Fruit fly (Drosophila melanogaster) whole organism, embryonic: ENCODE measurements around the gene Acp65Aa.

Experiments used
- ATbp ChIP-seq: fragments of 200-800 bp; sonication (Bioruptor generic); optimal IDR thresholded peaks from 2 replicates; lab custom pipeline; 2017; ENCODE audit warnings: missing biosample characterization, mild to moderate bottlenecking, missing genetic modification characterization, missing genetic modification reagents
- Blimp-1 ChIP-seq: fragments of 200-800 bp; sonication (Bioruptor generic); optimal IDR thresholded peaks from 3 replicates; lab custom pipeline; 2018; ENCODE audit warnings: missing biosample characterization, missing genetic modification characterization, mild to moderate bottlenecking, moderate library complexity, missing genetic modification reagents
- CG12769 ChIP-seq: fragments of 200-800 bp; sonication (Bioruptor generic); optimal IDR thresholded peaks from 2 replicates; lab custom pipeline; 2019; ENCODE audit warnings: missing biosample characterization, mild to moderate bottlenecking, missing genetic modification characterization, moderate library complexity
- CG13894 ChIP-seq: fragments of 200-800 bp; sonication (Bioruptor generic); optimal IDR thresholded peaks from 3 replicates; lab custom pipeline; 2018; ENCODE audit warnings: missing biosample characterization, mild to moderate bottlenecking, missing genetic modification characterization, moderate library complexity
- CG15073 ChIP-seq: fragments of 200-800 bp; sonication (Bioruptor generic); optimal IDR thresholded peaks from 2 replicates; lab custom pipeline; 2016; ENCODE audit warnings: missing biosample characterization, missing genetic modification characterization
- CG15269 ChIP-seq: fragments of 200-800 bp; sonication (Bioruptor generic); optimal IDR thresholded peaks from 2 replicates; lab custom pipeline; 2018; ENCODE audit warnings: missing biosample characterization, mild to moderate bottlenecking, missing genetic modification characterization, moderate library complexity
- CG16815 ChIP-seq: fragments of 200-800 bp; sonication (Bioruptor generic); optimal IDR thresholded peaks from 3 replicates; lab custom pipeline; 2017; ENCODE audit warnings: missing biosample characterization, mild to moderate bottlenecking, missing genetic modification characterization
- CG17186 ChIP-seq: fragments of 200-800 bp; sonication (Bioruptor generic); optimal IDR thresholded peaks from 3 replicates; lab custom pipeline; 2017; ENCODE audit warnings: missing biosample characterization, missing genetic modification reagents, missing genetic modification characterization
- CG2129 ChIP-seq: fragments of 200-800 bp; sonication (Bioruptor generic); IDR thresholded peaks from 2 replicates; pipeline ENCODE4 v1.3.6; 2022; ENCODE audit warnings: missing biosample characterization, missing genetic modification characterization; ENCODE audit not compliant: partially characterized antibody
- CG4404 ChIP-seq: fragments of 200-800 bp; sonication (Bioruptor generic); IDR thresholded peaks from 2 replicates; pipeline ENCODE4 v1.3.6; 2022; ENCODE audit warnings: missing biosample characterization, missing genetic modification characterization
- CG6272 ChIP-seq: fragments of 200-800 bp; sonication (Bioruptor generic); IDR thresholded peaks from 2 replicates; pipeline ENCODE4 v1.3.6; 2022; ENCODE audit warnings: missing biosample characterization, missing genetic modification characterization
- CG7928 ChIP-seq: fragments of 200-800 bp; sonication (Bioruptor generic); optimal IDR thresholded peaks from 2 replicates; lab custom pipeline; 2017; ENCODE audit warnings: missing biosample characterization, mild to moderate bottlenecking, missing genetic modification characterization
- CG8359 ChIP-seq: fragments of 200-800 bp; sonication (Bioruptor generic); optimal IDR thresholded peaks from 2 replicates; lab custom pipeline; 2017; ENCODE audit warnings: missing biosample characterization, mild to moderate bottlenecking, missing genetic modification characterization, borderline replicate concordance
- CG9876 ChIP-seq: fragments of 200-800 bp; sonication (Bioruptor generic); optimal IDR thresholded peaks from 2 replicates; lab custom pipeline; 2016; ENCODE audit warnings: missing biosample characterization, missing genetic modification characterization
- D ChIP-seq, 2 experiments: fragments of 200-800 bp in 1 of 2; fragments of >200 bp in 1 of 2; sonication (Bioruptor generic) in 1 of 2; optimal IDR thresholded peaks; 2 replicates in 1 of 2; 3 replicates in 1 of 2; lab custom pipeline; 2017; ENCODE audit warnings: mild to moderate bottlenecking in 1 of 2, missing biosample characterization in 1 of 2, missing genetic modification characterization in 1 of 2, missing genetic modification reagents in 1 of 2
- Dbx ChIP-seq: fragments of 200-800 bp; sonication (Bioruptor generic); IDR thresholded peaks from 3 replicates; pipeline ENCODE4 v1.3.6; 2022; ENCODE audit warnings: missing biosample characterization, missing genetic modification characterization
- Doc3 ChIP-seq: fragments of 200-800 bp; sonication (Bioruptor generic); IDR thresholded peaks from 3 replicates; pipeline ENCODE4 v1.3.6; 2022; ENCODE audit warnings: missing biosample characterization, missing genetic modification characterization; ENCODE audit not compliant: partially characterized antibody
- Ets65A ChIP-seq: fragments of 200-800 bp; sonication (Bioruptor generic); peaks from one replicate; lab custom pipeline; 2016; ENCODE audit warnings: missing biosample characterization, missing genetic modification characterization
- Gsc ChIP-seq: fragments of 200-800 bp; sonication (Bioruptor generic); IDR thresholded peaks from 2 replicates; pipeline ENCODE4 v1.3.6; 2022; ENCODE audit warnings: missing biosample characterization, missing genetic modification characterization
- Meics ChIP-seq: fragments of 200-800 bp; sonication (Bioruptor generic); optimal IDR thresholded peaks from 2 replicates; lab custom pipeline; 2017; ENCODE audit warnings: missing biosample characterization, mild to moderate bottlenecking, missing genetic modification characterization
- NFAT ChIP-seq: fragments of 200-800 bp; sonication (Bioruptor generic); IDR thresholded peaks from 2 replicates; pipeline ENCODE4 v1.3.6; 2022; ENCODE audit warnings: missing biosample characterization, missing genetic modification characterization
- Nf-YB ChIP-seq: fragments of 200-800 bp; sonication (Bioruptor generic); optimal IDR thresholded peaks from 3 replicates; lab custom pipeline; 2019; ENCODE audit warnings: missing biosample characterization, mild to moderate bottlenecking, missing genetic modification characterization, moderate library complexity
- Pdp1 ChIP-seq, 2 experiments: fragments of 200-800 bp; sonication (Bioruptor generic); optimal IDR thresholded peaks; 3 replicates each; lab custom pipeline; 2016; ENCODE audit warnings: missing biosample characterization in 2 of 2, missing genetic modification characterization in 2 of 2, mild to moderate bottlenecking in 1 of 2, moderate library complexity in 1 of 2
- Poxn ChIP-seq: fragments of 200-800 bp; sonication (Bioruptor generic); IDR thresholded peaks from 2 replicates; pipeline ENCODE4 v1.3.6; 2022; ENCODE audit warnings: missing biosample characterization, missing genetic modification characterization
- abd-A ChIP-seq: fragments of 200-800 bp; sonication (Bioruptor generic); optimal IDR thresholded peaks from 3 replicates; lab custom pipeline; 2019; ENCODE audit warnings: missing biosample characterization, mild to moderate bottlenecking, missing genetic modification characterization, moderate library complexity
- ac ChIP-seq: fragments of 200-800 bp; sonication (Bioruptor generic); optimal IDR thresholded peaks from 3 replicates; lab custom pipeline; 2017; ENCODE audit warnings: missing biosample characterization, mild to moderate bottlenecking, missing genetic modification characterization
- chinmo ChIP-seq: fragments of 200-800 bp; sonication (Bioruptor generic); IDR thresholded peaks from 4 replicates; pipeline ENCODE4 v1.3.6; 2022; ENCODE audit warnings: missing biosample characterization, missing genetic modification characterization; ENCODE audit not compliant: partially characterized antibody
- cwo ChIP-seq: fragments of 200-800 bp; sonication (Bioruptor generic); optimal IDR thresholded peaks from 3 replicates; lab custom pipeline; 2017; ENCODE audit warnings: missing biosample characterization, missing genetic modification characterization, mild to moderate bottlenecking, moderate library complexity, missing genetic modification reagents
- dmrt11E ChIP-seq: fragments of 200-800 bp; sonication (Bioruptor generic); optimal IDR thresholded peaks from 3 replicates; lab custom pipeline; 2018; ENCODE audit warnings: missing biosample characterization, mild to moderate bottlenecking, missing genetic modification characterization, moderate library complexity
- gt ChIP-seq: fragments of 200-800 bp; sonication (Bioruptor generic); IDR thresholded peaks from 2 replicates; pipeline ENCODE4 v1.3.6; 2022; ENCODE audit warnings: missing biosample characterization, missing genetic modification characterization
- hkb ChIP-seq, 2 experiments: fragments of 200-800 bp in 1 of 2; fragments of >200 bp in 1 of 2; sonication (Bioruptor generic) in 1 of 2; IDR thresholded peaks in 1 of 2; optimal IDR thresholded peaks in 1 of 2; 2 replicates each; pipeline versions ENCODE4 v1.3.6 to Lab custom; 2017 to 2022; ENCODE audit warnings: missing biosample characterization in 1 of 2, missing genetic modification characterization in 1 of 2
- inv ChIP-seq: fragments of 200-800 bp; sonication (Bioruptor generic); IDR thresholded peaks from 2 replicates; pipeline ENCODE4 v1.3.6; 2022; ENCODE audit warnings: missing biosample characterization, missing genetic modification characterization; ENCODE audit not compliant: partially characterized antibody
- kah ChIP-seq: fragments of 200-800 bp; sonication (Bioruptor generic); optimal IDR thresholded peaks from 2 replicates; lab custom pipeline; 2018; ENCODE audit warnings: missing biosample characterization, mild to moderate bottlenecking, missing genetic modification characterization
- kay ChIP-seq: fragments of 200-800 bp; sonication (Bioruptor generic); optimal IDR thresholded peaks from 2 replicates; lab custom pipeline; 2016; ENCODE audit warnings: missing biosample characterization, missing genetic modification characterization
- maf-S ChIP-seq: fragments of 200-800 bp; sonication (Bioruptor generic); optimal IDR thresholded peaks from 2 replicates; lab custom pipeline; 2016; ENCODE audit warnings: missing biosample characterization, missing genetic modification characterization
- onecut ChIP-seq: fragments of 200-800 bp; sonication (Bioruptor generic); IDR thresholded peaks from 2 replicates; pipeline ENCODE4 v1.3.6; 2022; ENCODE audit warnings: missing biosample characterization, missing genetic modification characterization
- sd ChIP-seq: fragments of 200-800 bp; sonication (Bioruptor generic); optimal IDR thresholded peaks from 3 replicates; lab custom pipeline; 2018; ENCODE audit warnings: missing biosample characterization, mild to moderate bottlenecking, missing genetic modification characterization, moderate library complexity
- sens ChIP-seq: fragments of 200-800 bp; sonication (Bioruptor generic); peaks from one replicate; lab custom pipeline; 2016; ENCODE audit warnings: missing biosample characterization, missing genetic modification characterization
- sim ChIP-seq: fragments of 200-800 bp; sonication (Bioruptor generic); IDR thresholded peaks from 2 replicates; pipeline ENCODE4 v1.3.6; 2022; ENCODE audit warnings: missing biosample characterization, missing genetic modification characterization
- sob ChIP-seq: fragments of 200-800 bp; sonication (Bioruptor generic); IDR thresholded peaks from 2 replicates; pipeline ENCODE4 v1.3.6; 2022; ENCODE audit warnings: missing biosample characterization, missing genetic modification characterization
- toy ChIP-seq: fragments of 200-800 bp; sonication (Bioruptor generic); IDR thresholded peaks from 2 replicates; pipeline ENCODE4 v1.3.6; 2022; ENCODE audit warnings: missing biosample characterization, missing genetic modification characterization
- unc-4 ChIP-seq: fragments of 200-800 bp; sonication (Bioruptor generic); IDR thresholded peaks from 2 replicates; pipeline ENCODE4 v1.3.6; 2022; ENCODE audit warnings: missing biosample characterization, missing genetic modification characterization; ENCODE audit not compliant: partially characterized antibody
- vvl ChIP-seq: fragments of 200-800 bp; sonication (Bioruptor generic); IDR thresholded peaks from 2 replicates; pipeline ENCODE4 v1.3.6; 2022; ENCODE audit warnings: missing biosample characterization, missing genetic modification characterization

Gene Acp65Aa

DNA sequence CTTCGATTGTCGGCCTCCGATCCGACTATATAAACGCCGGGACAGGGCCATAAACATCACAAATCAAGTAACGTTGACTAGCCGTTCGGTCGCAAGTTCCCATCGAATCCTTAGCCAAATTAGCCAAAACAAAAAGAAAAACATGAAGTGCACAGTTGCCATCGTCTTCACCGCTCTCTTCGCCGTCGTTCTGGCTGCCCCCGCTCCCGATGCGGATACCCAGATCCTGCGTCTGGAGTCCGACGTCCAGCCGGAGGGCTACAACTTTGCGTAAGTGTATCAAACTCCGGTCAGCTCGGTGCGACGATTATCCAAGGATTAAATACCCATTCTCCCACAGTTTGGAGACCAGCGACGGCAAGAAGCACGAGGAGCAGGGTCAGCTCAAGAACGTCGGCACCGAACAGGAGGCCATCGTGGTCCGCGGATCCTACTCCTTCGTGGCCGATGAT, 7.8 kb downstream of the Acp65Aa start, which contains the start of gene Lcp65Ac:
TSS of gene Lcp65Ac (plus strand) at position 51 of the 452 bp plus-strand sequence.
- no peak for TF ChIP-seq gt (GFP tag; lab: Robert Waterston, UW)
- peak; percentile 93 for TF ChIP-seq Ets65A
- 0 out of 3 replicates have a peak, but pooled peaks have one; percentile 6 for TF ChIP-seq Dbx (GFP tag; lab: Robert Waterston, UW)
- TF ChIP-seq, all 482 proteins: peak for 2

DNA sequence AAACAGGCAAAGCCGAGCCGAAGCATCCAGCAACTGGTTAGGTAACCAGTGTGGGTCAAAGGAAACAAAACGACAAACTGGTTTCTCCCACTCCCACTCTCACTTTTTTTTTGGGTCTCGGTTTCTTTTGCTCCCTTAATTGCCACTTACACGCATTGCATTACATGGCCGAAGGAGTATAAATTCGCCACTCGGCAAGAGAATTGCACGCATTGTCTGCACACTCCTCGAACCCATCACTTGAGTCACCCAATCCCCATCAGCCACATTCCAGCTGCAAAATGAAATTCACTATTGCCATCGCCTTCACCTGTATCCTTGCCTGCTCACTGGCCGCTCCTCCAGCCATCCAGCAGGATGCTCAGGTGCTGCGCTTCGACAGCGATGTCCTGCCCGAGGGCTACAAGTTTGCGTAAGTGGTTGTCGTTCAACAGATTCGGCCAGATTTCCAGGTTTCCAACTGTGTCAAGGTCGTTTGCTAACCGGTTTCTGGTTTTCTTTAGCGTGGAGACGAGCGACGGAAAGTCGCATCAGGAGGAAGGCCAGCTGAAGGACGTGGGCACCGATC, 9.3 kb downstream of the Acp65Aa start, which contains the start of gene Lcp65Ad:
TSS of gene Lcp65Ad (plus strand) at position 208 of the 568 bp plus-strand sequence.
- TF ChIP-seq sim (no peak), Blimp-1 (GFP tag; lab: Kevin White, UChicago) (peak; percentile 25), Ets65A (peak; percentile 85)

dm6 chr3L:6142313-6142712, 10.2 kb downstream of the Acp65Aa start, which contains the start of gene Cpr65Aw:
Gene Cpr65Aw (minus strand): TSS chr3L:6142413.
- TF ChIP-seq onecut (GFP tag; lab: Robert Waterston, UW) (no peak), Gsc (GFP tag; lab: Robert Waterston, UW) (no peak), CG15269 (no peak), CG2129 (GFP tag; lab: Robert Waterston, UW) (no peak), sob (GFP tag; lab: Robert Waterston, UW) (no peak), dmrt11E (tag; lab: Kevin White, UChicago) (no peak), toy (GFP tag; lab: Robert Waterston, UW) (no peak), Meics (no peak), Poxn (GFP tag; lab: Robert Waterston, UW) (no peak), maf-S (GFP tag; lab: Kevin White, UChicago) (no peak)

dm6 chr3L:6141538-6141937, 11.0 kb downstream of the Acp65Aa start:
- TF ChIP-seq sd (tag; lab: Kevin White, UChicago) (peak; percentile 35), CG7928 (GFP tag; lab: Kevin White, UChicago) (no peak), CG16815 (GFP tag; lab: Kevin White, UChicago) (no peak), inv (GFP tag; lab: Robert Waterston, UW) (no peak), abd-A (tag; lab: Kevin White, UChicago) (peak; percentile 81), CG17186 (GFP tag; lab: Kevin White, UChicago) (no peak), CG6272 (GFP tag; lab: Robert Waterston, UW) (no peak), ac (GFP tag; lab: Kevin White, UChicago) (no peak), ATbp (no peak), kay (GFP tag; lab: Kevin White, UChicago) (no peak), CG4404 (GFP tag; lab: Robert Waterston, UW) (no peak), CG13894 (tag; lab: Kevin White, UChicago) (peak; percentile 78), CG9876 (GFP tag; lab: Kevin White, UChicago) (no peak), CG8359 (GFP tag; lab: Kevin White, UChicago) (no peak), Pdp1 (GFP tag; optimal IDR thresholded peaks at IDR 0.05; lab: Kevin White, UChicago) (peak in 1 of 2 experiments; percentile 65), sens (GFP tag; lab: Kevin White, UChicago) (peak; percentile 28), cwo (GFP tag; lab: Kevin White, UChicago) (peak; percentile 52), Blimp-1 (GFP tag; lab: Kevin White, UChicago) (peak; percentile 17), vvl (GFP tag; lab: Robert Waterston, UW) (peak; percentile 70; the same call in 1 of the 2 replicates), hkb (optimal IDR thresholded peaks at IDR 0.05; lab: Kevin White, UChicago) (no peak), hkb (GFP tag; IDR thresholded peaks at IDR 0.05; lab: Robert Waterston, UW) (no peak), Doc3 (GFP tag; lab: Robert Waterston, UW) (no peak), CG12769 (tag; lab: Kevin White, UChicago) (peak; percentile 64), Nf-YB (no peak), CG15073 (GFP tag; lab: Kevin White, UChicago) (no peak), chinmo (GFP tag; lab: Robert Waterston, UW) (peak; percentile 90), unc-4 (GFP tag; lab: Robert Waterston, UW) (no peak), kah (GFP tag; lab: Kevin White, UChicago) (no peak), D (optimal IDR thresholded peaks at IDR 0.05; lab: Kevin White, UChicago) (no peak), D (GFP tag; optimal IDR thresholded peaks at IDR 0.05; lab: Kevin White, UChicago) (no peak), NFAT (GFP tag; lab: Robert Waterston, UW) (no peak)
